Worm (Caenorhabditis elegans): ENCODE measurements around the gene F48E8.2.

The F48E8.2 gene

ce11 chrIII:5501358-5502287, 37.4 kb downstream of the F48E8.2 start, which contains the start of gene R02F2.1:
TSS of gene R02F2.1 (plus strand) at chrIII:5501885.
- no peak for TF ChIP-seq unc-62 (GFP tag; optimal IDR thresholded peaks at IDR 0.05)

ce11 chrIII:5502915-5503575, 38.9 kb downstream of the F48E8.2 start:
- no peak for TF ChIP-seq unc-62 (GFP tag; optimal IDR thresholded peaks at IDR 0.05)

- TF ChIP-seq unc-62 (GFP tag; optimal IDR thresholded peaks at IDR 0.05), result no peak
Measured at ce11 chrIII:5503669-5504068, 39.5 kb downstream of the F48E8.2 start.

- no peak for TF ChIP-seq unc-62 (GFP tag; optimal IDR thresholded peaks at IDR 0.05)
Measured at ce11 chrIII:5504164-5504563, 40.0 kb downstream of the F48E8.2 start.

ce11 chrIII:5504725-5505473, 40.7 kb downstream of the F48E8.2 start:
- no peak for TF ChIP-seq unc-62 (GFP tag; optimal IDR thresholded peaks at IDR 0.05)

- TF ChIP-seq unc-62 (GFP tag; optimal IDR thresholded peaks at IDR 0.05), result no peak
Measured at ce11 chrIII:5505474-5506022, 41.4 kb downstream of the F48E8.2 start.

ce11 chrIII:5506023-5506597, 41.9 kb downstream of the F48E8.2 start:
- TF ChIP-seq unc-62 (GFP tag; optimal IDR thresholded peaks at IDR 0.05), result no peak

ce11 chrIII:5506936-5507335, 42.8 kb downstream of the F48E8.2 start:
- no peak for TF ChIP-seq unc-62 (GFP tag; optimal IDR thresholded peaks at IDR 0.05)

ce11 chrIII:5508669-5509068, 44.5 kb downstream of the F48E8.2 start, which contains the start of gene D1044.7:
TSS of gene D1044.7 (minus strand) at chrIII:5508769.
- TF ChIP-seq unc-62 (GFP tag; optimal IDR thresholded peaks at IDR 0.05), result no peak

- TF ChIP-seq unc-62 (GFP tag; optimal IDR thresholded peaks at IDR 0.05), result no peak
Measured at ce11 chrIII:5512502-5512901, 48.3 kb downstream of the F48E8.2 start, which contains the start of gene pqn-25. TSS of gene pqn-25 (minus strand) at chrIII:5512602.

ce11 chrIII:5517423-5517822, 53.2 kb downstream of the F48E8.2 start, which contains the start of gene nekl-4:
TSS of gene nekl-4 (minus strand) at chrIII:5517523.
- TF ChIP-seq unc-62 (GFP tag; optimal IDR thresholded peaks at IDR 0.05), result no peak
